Worm (Caenorhabditis elegans) whole organism, L3 larva: ENCODE measurements around the gene rbm-34.

Experiments used
- R02D3.7 ChIP-seq: fragments of 150-350 bp; optimal IDR thresholded peaks from 2 replicates; lab custom pipeline; 2014; ENCODE audit warnings: missing biosample characterization, missing genetic modification characterization
- aly-2 ChIP-seq: fragments of 150-350 bp; optimal IDR thresholded peaks from 2 replicates; lab custom pipeline; 2014; ENCODE audit warnings: missing biosample characterization, missing genetic modification characterization
- ceh-82 ChIP-seq: fragments of 150-350 bp; optimal IDR thresholded peaks from 2 replicates; lab custom pipeline; 2014; ENCODE audit warnings: missing biosample characterization, missing genetic modification characterization
- daf-12 ChIP-seq: fragments of 150-350 bp; optimal IDR thresholded peaks from 2 replicates; lab custom pipeline; 2014; ENCODE audit warnings: missing biosample characterization, missing genetic modification reagents, missing genetic modification characterization
- egl-5 ChIP-seq: fragments of 150-350 bp; optimal IDR thresholded peaks from 2 replicates; lab custom pipeline; 2017; ENCODE audit warnings: missing biosample characterization, missing genetic modification reagents, missing genetic modification characterization, inconsistent platforms
- elt-1 ChIP-seq: fragments of 150-350 bp; optimal IDR thresholded peaks from 2 replicates; lab custom pipeline; 2014; ENCODE audit warnings: missing biosample characterization, missing genetic modification characterization
- elt-2 ChIP-seq: sonication (generic microtip); optimal IDR thresholded peaks from 2 replicates; lab custom pipeline; 2016; ENCODE audit warnings: missing genetic modification reagents, mild to moderate bottlenecking, missing genetic modification characterization, missing compliant biosample characterization
- elt-3 ChIP-seq, 3 experiments: fragments of 150-350 bp in 1 of 3; sonication (generic microtip) in 2 of 3; optimal IDR thresholded peaks; 2 replicates in 2 of 3; 4 replicates in 1 of 3; lab custom pipeline; 2014 to 2017; ENCODE audit warnings: missing biosample characterization in 3 of 3, missing genetic modification characterization in 3 of 3
- eor-1 ChIP-seq, 2 experiments: fragments of 150-350 bp; optimal IDR thresholded peaks; 2 replicates each; lab custom pipeline; 2014 to 2018; ENCODE audit warnings: missing biosample characterization in 2 of 2, missing genetic modification characterization in 2 of 2
- jun-1 ChIP-seq: fragments of 150-350 bp; optimal IDR thresholded peaks from 2 replicates; lab custom pipeline; 2014; ENCODE audit warnings: missing biosample characterization, missing genetic modification reagents, missing genetic modification characterization
- lin-15B ChIP-seq: fragments of 150-350 bp; optimal IDR thresholded peaks from 2 replicates; lab custom pipeline; 2014; ENCODE audit warnings: missing biosample characterization, missing genetic modification characterization
- lsy-12 ChIP-seq: sonication (generic microtip); optimal IDR thresholded peaks from 2 replicates; lab custom pipeline; 2016; ENCODE audit warnings: mild to moderate bottlenecking, missing genetic modification characterization, missing compliant biosample characterization
- mdl-1 ChIP-seq: fragments of 150-350 bp; optimal IDR thresholded peaks from 2 replicates; lab custom pipeline; 2014; ENCODE audit warnings: missing biosample characterization, missing genetic modification characterization
- mml-1 ChIP-seq: fragments of 150-350 bp; sonication (generic microtip); optimal IDR thresholded peaks from 3 replicates; lab custom pipeline; 2014; ENCODE audit warnings: missing biosample characterization, missing genetic modification characterization
- nfya-1 ChIP-seq: sonication (generic microtip); optimal IDR thresholded peaks from 2 replicates; lab custom pipeline; 2017; ENCODE audit warnings: missing genetic modification characterization, mild to moderate bottlenecking, missing compliant biosample characterization, antibody characterized with exemption, moderate library complexity; ENCODE audit not compliant: insufficient read depth
- nhr-11 ChIP-seq: fragments of 150-350 bp; optimal IDR thresholded peaks from 2 replicates; lab custom pipeline; 2014; ENCODE audit warnings: missing biosample characterization, missing genetic modification characterization
- nhr-12 ChIP-seq: fragments of 150-350 bp; optimal IDR thresholded peaks from 2 replicates; lab custom pipeline; 2014; ENCODE audit warnings: missing biosample characterization, missing genetic modification characterization
- nhr-28 ChIP-seq: fragments of 150-350 bp; optimal IDR thresholded peaks from 2 replicates; lab custom pipeline; 2014; ENCODE audit warnings: missing biosample characterization, missing genetic modification characterization
- nhr-43 ChIP-seq: sonication (generic microtip); optimal IDR thresholded peaks from 2 replicates; lab custom pipeline; 2016; ENCODE audit warnings: mild to moderate bottlenecking, missing genetic modification characterization, missing compliant biosample characterization; ENCODE audit not compliant: poor library complexity, severe bottlenecking
- nhr-67 ChIP-seq: fragments of 150-350 bp; optimal IDR thresholded peaks from 2 replicates; lab custom pipeline; 2014; ENCODE audit warnings: missing biosample characterization, missing genetic modification characterization
- nhr-77 ChIP-seq: fragments of 150-350 bp; optimal IDR thresholded peaks from 2 replicates; lab custom pipeline; 2014; ENCODE audit warnings: missing biosample characterization, missing genetic modification characterization
- pha-4 ChIP-seq: fragments of 150-350 bp; optimal IDR thresholded peaks from 2 replicates; lab custom pipeline; 2014; ENCODE audit warnings: missing biosample characterization, missing genetic modification reagents, missing genetic modification characterization
- skn-1 ChIP-seq: fragments of 150-350 bp; optimal IDR thresholded peaks from 2 replicates; lab custom pipeline; 2014; ENCODE audit warnings: missing biosample characterization, missing genetic modification characterization
- unc-39 ChIP-seq: sonication (generic microtip); optimal IDR thresholded peaks from 4 replicates; lab custom pipeline; 2017; ENCODE audit warnings: missing biosample characterization, missing genetic modification characterization
- unc-62 ChIP-seq: fragments of 150-350 bp; sonication (generic microtip); optimal IDR thresholded peaks from 4 replicates; lab custom pipeline; 2014; ENCODE audit warnings: missing biosample characterization, missing genetic modification reagents, missing genetic modification characterization
- ztf-11 ChIP-seq: fragments of 150-350 bp; optimal IDR thresholded peaks from 2 replicates; lab custom pipeline; 2014; ENCODE audit warnings: missing biosample characterization, missing genetic modification characterization
- ztf-4 ChIP-seq: fragments of 150-350 bp; optimal IDR thresholded peaks from 2 replicates; lab custom pipeline; 2014; ENCODE audit warnings: missing biosample characterization, missing genetic modification characterization

The rbm-34 gene

ce11 chrIV:12056603-12057002, 28.6 kb upstream of the rbm-34 start, which contains the start of gene K08E4.2:
TSS of gene K08E4.2 (minus strand) at chrIV:12056656.
- no peak for TF ChIP-seq nhr-11 (tag; lab: Kevin White, UChicago)
- TF ChIP-seq nhr-28 (tag; lab: Kevin White, UChicago), result no peak
- TF ChIP-seq pha-4, result no peak
- no peak for TF ChIP-seq elt-2 (tag; lab: Kevin White, UChicago)
- TF ChIP-seq nhr-12 (tag; lab: Kevin White, UChicago), result no peak
- no peak for TF ChIP-seq nhr-77 (tag; lab: Kevin White, UChicago)
- TF ChIP-seq ceh-82 (tag; lab: Kevin White, UChicago), result no peak
- no peak for TF ChIP-seq skn-1 (tag; lab: Kevin White, UChicago)
- no peak for TF ChIP-seq nhr-43 (tag; lab: Kevin White, UChicago)
- TF ChIP-seq mdl-1, result no peak
- no peak for TF ChIP-seq lin-15B (tag; lab: Kevin White, UChicago)
- TF ChIP-seq lsy-12, result no peak
- no peak for TF ChIP-seq egl-5 (tag; lab: Kevin White, UChicago)
- TF ChIP-seq eor-1 (tag; optimal IDR thresholded peaks at IDR 0.05; lab: Kevin White, UChicago), result no peak
- no peak for TF ChIP-seq jun-1 (tag; lab: Kevin White, UChicago)
- no peak for TF ChIP-seq daf-12 (tag; lab: Kevin White, UChicago)
- TF ChIP-seq, all 47 proteins: peak for 0

- no peak for TF ChIP-seq lin-15B (tag; lab: Kevin White, UChicago)
- TF ChIP-seq jun-1 (tag; lab: Kevin White, UChicago), result no peak
- no peak for TF ChIP-seq ztf-4 (tag; lab: Kevin White, UChicago)
- TF ChIP-seq unc-62 (GFP tag; lab: Kevin White, UChicago), result peak; percentile 33
- peak; percentile 55 for TF ChIP-seq nfya-1 (tag; lab: Kevin White, UChicago)
- no peak for TF ChIP-seq R02D3.7 (tag; lab: Kevin White, UChicago)
- TF ChIP-seq, all 47 proteins: peak for 2
Measured at ce11 chrIV:12057508-12057907, 27.7 kb upstream of the rbm-34 start, which contains the start of gene K08E4.3. TSS of gene K08E4.3 (plus strand) at chrIV:12057742.

- no peak for TF ChIP-seq pha-4
- no peak for TF ChIP-seq skn-1 (tag; lab: Kevin White, UChicago)
- no peak for TF ChIP-seq ztf-11 (tag; lab: Kevin White, UChicago)
- TF ChIP-seq jun-1 (tag; lab: Kevin White, UChicago), result no peak
- TF ChIP-seq eor-1 (tag; optimal IDR thresholded peaks at IDR 0.05; lab: Kevin White, UChicago), result no peak
- TF ChIP-seq egl-5 (tag; lab: Kevin White, UChicago), result no peak
- no peak for TF ChIP-seq elt-1 (tag; lab: Kevin White, UChicago)
Measured at ce11 chrIV:12061229-12061628, 24.0 kb upstream of the rbm-34 start, which contains the start of gene K08E4.8. TSS of gene K08E4.8 (minus strand) at chrIV:12061329.

ce11 chrIV:12068590-12068989, 16.6 kb upstream of the rbm-34 start, which contains the start of gene bath-37:
TSS of gene bath-37 (plus strand) at chrIV:12068890.
- TF ChIP-seq unc-39 (no peak), mdl-1 (no peak), lin-15B (tag; lab: Kevin White, UChicago) (no peak), jun-1 (tag; lab: Kevin White, UChicago) (no peak), elt-2 (tag; lab: Kevin White, UChicago) (no peak), nhr-77 (tag; lab: Kevin White, UChicago) (no peak), daf-12 (tag; lab: Kevin White, UChicago) (no peak), nhr-67 (tag; lab: Kevin White, UChicago) (no peak), mml-1 (tag; lab: Kevin White, UChicago) (no peak), nhr-43 (tag; lab: Kevin White, UChicago) (no peak), ztf-11 (tag; lab: Kevin White, UChicago) (no peak), unc-62 (GFP tag; lab: Kevin White, UChicago) (no peak), nhr-28 (tag; lab: Kevin White, UChicago) (no peak), lsy-12 (no peak), skn-1 (tag; lab: Kevin White, UChicago) (no peak)

- TF ChIP-seq aly-2 (tag; lab: Kevin White, UChicago) (no peak), unc-39 (no peak), skn-1 (tag; lab: Kevin White, UChicago) (no peak), elt-3 (tag; optimal IDR thresholded peaks at IDR 0.05; lab: Kevin White, UChicago) (no peak)
- TF ChIP-seq, all 47 proteins: peak for 0
Measured at ce11 chrIV:12075497-12075896, 9.7 kb upstream of the rbm-34 start, which contains the start of gene K08E4.7. TSS of gene K08E4.7 (plus strand) at chrIV:12075797.
